Fruit fly (Drosophila melanogaster) whole organism, prepupa: ENCODE results near the gene CG14282.

ENCODE experiments used
- Blimp-1 ChIP-seq: fragments of 200-800 bp; sonication (Bioruptor generic); optimal IDR thresholded peaks from 3 replicates; lab custom pipeline; 2017; ENCODE audit warnings: missing biosample characterization, missing genetic modification characterization, mild to moderate bottlenecking, moderate library complexity, missing genetic modification reagents
- CG10631 ChIP-seq: fragments of 200-800 bp; sonication (Bioruptor generic); optimal IDR thresholded peaks from 2 replicates; lab custom pipeline; 2016; ENCODE audit warnings: missing biosample characterization, missing genetic modification characterization
- CG10669 ChIP-seq: fragments of 200-800 bp; sonication (Bioruptor generic); optimal IDR thresholded peaks from 3 replicates; lab custom pipeline; 2018; ENCODE audit warnings: missing biosample characterization, mild to moderate bottlenecking, missing genetic modification characterization, moderate library complexity
- CG11762 ChIP-seq: fragments of 200-800 bp; sonication (Bioruptor generic); optimal IDR thresholded peaks from 3 replicates; lab custom pipeline; 2016; ENCODE audit warnings: missing biosample characterization, missing genetic modification characterization; ENCODE audit not compliant: insufficient read depth
- CG15336 ChIP-seq: fragments of 200-800 bp; sonication (Bioruptor generic); IDR thresholded peaks from 2 replicates; pipeline ENCODE4 v1.3.6; 2022; ENCODE audit warnings: missing biosample characterization, missing genetic modification characterization
- CG1621 ChIP-seq: fragments of 200-800 bp; sonication (Bioruptor generic); optimal IDR thresholded peaks from 3 replicates; lab custom pipeline; 2018; ENCODE audit warnings: missing biosample characterization, mild to moderate bottlenecking, missing genetic modification characterization
- CG16779 ChIP-seq: fragments of 200-800 bp; sonication (Bioruptor generic); optimal IDR thresholded peaks from 3 replicates; lab custom pipeline; 2017; ENCODE audit warnings: missing biosample characterization, mild to moderate bottlenecking, missing genetic modification characterization
- CG3032 ChIP-seq: fragments of 200-800 bp; optimal IDR thresholded peaks from 2 replicates; lab custom pipeline; 2019; ENCODE audit warnings: missing biosample characterization, mild to moderate bottlenecking, missing genetic modification characterization, moderate library complexity
- CG31627 ChIP-seq: fragments of 200-800 bp; sonication (Bioruptor generic); optimal IDR thresholded peaks from 3 replicates; lab custom pipeline; 2016; ENCODE audit warnings: missing biosample characterization, missing genetic modification characterization
- CG34406 ChIP-seq: fragments of 200-800 bp; sonication (Bioruptor generic); optimal IDR thresholded peaks from 3 replicates; lab custom pipeline; 2016; ENCODE audit warnings: missing biosample characterization, missing genetic modification characterization
- CG3919 ChIP-seq: fragments of 200-800 bp; sonication (Bioruptor generic); optimal IDR thresholded peaks from 3 replicates; lab custom pipeline; 2016; ENCODE audit warnings: missing biosample characterization, missing genetic modification characterization
- CG4318 ChIP-seq: fragments of 200-800 bp; sonication (Bioruptor generic); optimal IDR thresholded peaks from 3 replicates; lab custom pipeline; 2017; ENCODE audit warnings: missing biosample characterization, mild to moderate bottlenecking, missing genetic modification characterization
- CG6163 ChIP-seq: fragments of 200-800 bp; sonication (Bioruptor generic); IDR thresholded peaks from 3 replicates; pipeline ENCODE4 v1.3.6; 2022; ENCODE audit warnings: missing biosample characterization, missing genetic modification characterization
- CG6276 ChIP-seq: fragments of 200-800 bp; sonication (Bioruptor generic); optimal IDR thresholded peaks from 2 replicates; lab custom pipeline; 2017; ENCODE audit warnings: missing biosample characterization, mild to moderate bottlenecking, missing genetic modification characterization
- CG6792 ChIP-seq: fragments of 200-800 bp; sonication (Bioruptor generic); optimal IDR thresholded peaks from 3 replicates; lab custom pipeline; 2016; ENCODE audit warnings: missing biosample characterization, missing genetic modification characterization
- CG7368 ChIP-seq: fragments of 200-800 bp; sonication (Bioruptor generic); optimal IDR thresholded peaks from 3 replicates; lab custom pipeline; 2016; ENCODE audit warnings: missing biosample characterization, missing genetic modification characterization
- CG8119 ChIP-seq: fragments of 200-800 bp; sonication (Bioruptor generic); IDR thresholded peaks from 3 replicates; pipeline ENCODE4 v1.3.6; 2022; ENCODE audit warnings: missing biosample characterization, missing genetic modification characterization
- CG8632 ChIP-seq: fragments of 200-800 bp; sonication (Bioruptor generic); optimal IDR thresholded peaks from 3 replicates; lab custom pipeline; 2016; ENCODE audit warnings: missing biosample characterization, missing genetic modification characterization
- CG9139 ChIP-seq: fragments of 200-800 bp; sonication (Bioruptor generic); optimal IDR thresholded peaks from 3 replicates; lab custom pipeline; 2017; ENCODE audit warnings: missing biosample characterization, mild to moderate bottlenecking, missing genetic modification characterization
- Eip75B ChIP-seq: fragments of 200-800 bp; sonication (Bioruptor generic); optimal IDR thresholded peaks from 3 replicates; lab custom pipeline; 2016; ENCODE audit warnings: missing biosample characterization, missing genetic modification characterization
- Eip78C ChIP-seq: fragments of 200-800 bp; sonication (Bioruptor generic); peaks from one replicate; lab custom pipeline; 2016; ENCODE audit warnings: missing biosample characterization, missing genetic modification characterization
- Eip93F ChIP-seq: fragments of 200-800 bp; sonication (Bioruptor generic); optimal IDR thresholded peaks from 2 replicates; lab custom pipeline; 2016; ENCODE audit warnings: missing biosample characterization, mild to moderate bottlenecking, missing genetic modification characterization
- Ets21C ChIP-seq: fragments of 200-800 bp; sonication (Bioruptor generic); optimal IDR thresholded peaks from 3 replicates; lab custom pipeline; 2016; ENCODE audit warnings: missing biosample characterization, missing genetic modification characterization
- Ets96B ChIP-seq: fragments of 200-800 bp; optimal IDR thresholded peaks from 2 replicates; lab custom pipeline; 2019; ENCODE audit warnings: missing biosample characterization, mild to moderate bottlenecking, missing genetic modification characterization, moderate library complexity
- Gug ChIP-seq: fragments of 200-800 bp; sonication (Bioruptor generic); IDR thresholded peaks from 2 replicates; pipeline ENCODE4 v1.3.6; 2022; ENCODE audit warnings: missing biosample characterization, missing genetic modification characterization
- Hr38 ChIP-seq: sonication (Bioruptor generic); optimal IDR thresholded peaks from 2 replicates; lab custom pipeline; 2016; ENCODE audit warnings: missing biosample characterization, missing genetic modification characterization
- Hr39 ChIP-seq: fragments of 200-800 bp; sonication (Bioruptor generic); optimal IDR thresholded peaks from 2 replicates; lab custom pipeline; 2016; ENCODE audit warnings: missing biosample characterization, missing genetic modification characterization
- Hr4 ChIP-seq: fragments of 200-800 bp; sonication (Bioruptor generic); optimal IDR thresholded peaks from 3 replicates; lab custom pipeline; 2016; ENCODE audit warnings: missing biosample characterization, missing genetic modification characterization
- Lpt ChIP-seq: fragments of 200-800 bp; sonication (Bioruptor generic); optimal IDR thresholded peaks from 3 replicates; lab custom pipeline; 2016; ENCODE audit warnings: missing biosample characterization, missing genetic modification characterization
- Met ChIP-seq: fragments of 200-800 bp; sonication (Bioruptor generic); optimal IDR thresholded peaks from 3 replicates; lab custom pipeline; 2016; ENCODE audit warnings: missing biosample characterization, missing genetic modification characterization
- OdsH ChIP-seq: fragments of 200-800 bp; sonication (Bioruptor generic); optimal IDR thresholded peaks from 3 replicates; lab custom pipeline; 2016; ENCODE audit warnings: missing biosample characterization, missing genetic modification characterization
- Smox ChIP-seq: fragments of 200-800 bp; sonication (Bioruptor generic); optimal IDR thresholded peaks from 3 replicates; lab custom pipeline; 2016; ENCODE audit warnings: missing biosample characterization, missing genetic modification characterization
- Sox102F ChIP-seq: fragments of 200-800 bp; sonication (Bioruptor generic); optimal IDR thresholded peaks from 2 replicates; lab custom pipeline; 2016; ENCODE audit warnings: missing biosample characterization, mild to moderate bottlenecking, missing genetic modification characterization
- Sox14 ChIP-seq: fragments of 200-800 bp; sonication (Bioruptor generic); optimal IDR thresholded peaks from 3 replicates; lab custom pipeline; 2016; ENCODE audit warnings: missing biosample characterization, missing genetic modification characterization
- Sox15 ChIP-seq: fragments of 200-800 bp; sonication (Bioruptor generic); optimal IDR thresholded peaks from 3 replicates; lab custom pipeline; 2016; ENCODE audit warnings: missing biosample characterization, missing genetic modification characterization
- achi ChIP-seq: fragments of 200-800 bp; sonication (Bioruptor generic); optimal IDR thresholded peaks from 3 replicates; lab custom pipeline; 2016; ENCODE audit warnings: missing biosample characterization, missing genetic modification characterization
- acj6 ChIP-seq: fragments of 200-800 bp; sonication (Bioruptor generic); optimal IDR thresholded peaks from 3 replicates; lab custom pipeline; 2016; ENCODE audit warnings: missing biosample characterization, missing genetic modification characterization
- cyc ChIP-seq: fragments of 200-800 bp; sonication (Bioruptor generic); optimal IDR thresholded peaks from 3 replicates; lab custom pipeline; 2016; ENCODE audit warnings: missing biosample characterization, missing genetic modification characterization
- dac ChIP-seq: fragments of 200-800 bp; sonication (Bioruptor generic); optimal IDR thresholded peaks from 2 replicates; lab custom pipeline; 2017; ENCODE audit warnings: missing biosample characterization, mild to moderate bottlenecking, missing genetic modification characterization
- dsx ChIP-seq: fragments of 200-800 bp; optimal IDR thresholded peaks from 3 replicates; lab custom pipeline; 2019; ENCODE audit warnings: missing biosample characterization, mild to moderate bottlenecking, missing genetic modification characterization, moderate library complexity; ENCODE audit not compliant: poor library complexity, severe bottlenecking
- eg ChIP-seq: fragments of 200-800 bp; sonication (Bioruptor generic); IDR thresholded peaks from 3 replicates; pipeline ENCODE4 v1.3.6; 2022; ENCODE audit warnings: missing biosample characterization, missing genetic modification characterization
- esn ChIP-seq: fragments of 200-800 bp; sonication (Bioruptor generic); optimal IDR thresholded peaks from 2 replicates; lab custom pipeline; 2016; ENCODE audit warnings: missing biosample characterization, mild to moderate bottlenecking, missing genetic modification characterization, moderate library complexity
- fd59A ChIP-seq: fragments of 200-800 bp; sonication (Bioruptor generic); optimal IDR thresholded peaks from 2 replicates; lab custom pipeline; 2017; ENCODE audit warnings: missing biosample characterization, mild to moderate bottlenecking, missing genetic modification characterization, missing genetic modification reagents
- fkh ChIP-seq: fragments of 200-800 bp; sonication (Bioruptor generic); optimal IDR thresholded peaks from 3 replicates; lab custom pipeline; 2017; ENCODE audit warnings: missing biosample characterization, mild to moderate bottlenecking, missing genetic modification characterization, moderate library complexity
- lz ChIP-seq: fragments of 200-800 bp; sonication (Bioruptor generic); optimal IDR thresholded peaks from 3 replicates; lab custom pipeline; 2016; ENCODE audit warnings: missing biosample characterization, missing genetic modification characterization
- net ChIP-seq: fragments of 200-800 bp; sonication (Bioruptor generic); optimal IDR thresholded peaks from 3 replicates; lab custom pipeline; 2016; ENCODE audit warnings: missing biosample characterization, missing genetic modification characterization
- pdm3 ChIP-seq: fragments of 200-800 bp; sonication (Bioruptor generic); optimal IDR thresholded peaks from 3 replicates; lab custom pipeline; 2016; ENCODE audit warnings: missing biosample characterization, missing genetic modification characterization
- ss ChIP-seq, 2 experiments: fragments of 200-800 bp; sonication (Bioruptor generic); optimal IDR thresholded peaks; 2 replicates in 1 of 2; 3 replicates in 1 of 2; lab custom pipeline; 2017 to 2018; ENCODE audit warnings: mild to moderate bottlenecking in 2 of 2, missing biosample characterization in 2 of 2, missing genetic modification characterization in 2 of 2, moderate library complexity in 1 of 2
- svp ChIP-seq: fragments of 200-800 bp; sonication (Bioruptor generic); peaks from one replicate; lab custom pipeline; 2016; ENCODE audit warnings: missing biosample characterization, missing genetic modification characterization
- topi ChIP-seq: fragments of 200-800 bp; sonication (Bioruptor generic); optimal IDR thresholded peaks from 3 replicates; lab custom pipeline; 2016; ENCODE audit warnings: missing biosample characterization, missing genetic modification characterization
- vri ChIP-seq: fragments of 200-800 bp; sonication (Bioruptor generic); optimal IDR thresholded peaks from 3 replicates; lab custom pipeline; 2016; ENCODE audit warnings: missing biosample characterization, mild to moderate bottlenecking, missing genetic modification characterization

The CG14282 gene

dm6 chr3R:19180263-19180893, 3.6 kb downstream of the CG14282 start, which contains the start of the genes CG5555 and myd:
Gene CG5555 (minus strand): TSS chr3R:19180538.
Gene myd (plus strand): TSS chr3R:19180659.
- TF ChIP-seq Hr39 (GFP tag; lab: Kevin White, UChicago), result peak; percentile 62
- TF ChIP-seq CG8632 (GFP tag; lab: Kevin White, UChicago), result peak; percentile 54
- no peak for TF ChIP-seq CG16779
- peak; percentile 46 for TF ChIP-seq Ets96B
- TF ChIP-seq acj6, result peak; percentile 53
- no peak for TF ChIP-seq dac
- TF ChIP-seq ss (GFP tag; optimal IDR thresholded peaks at IDR 0.05; lab: Kevin White, UChicago), result peak; percentile 29 to 54
- TF ChIP-seq dsx, result peak; percentile 23
- peak; percentile 97 for TF ChIP-seq vri (GFP tag; lab: Kevin White, UChicago)
- peak; percentile 68 for TF ChIP-seq Eip75B (GFP tag; lab: Kevin White, UChicago)
- peak; percentile 88 for TF ChIP-seq Eip78C (GFP tag; lab: Kevin White, UChicago)
- peak; percentile 79 for TF ChIP-seq svp (GFP tag; lab: Kevin White, UChicago)
- TF ChIP-seq fkh (GFP tag; lab: Kevin White, UChicago), result peak; percentile 9
- peak; percentile 11 for TF ChIP-seq fd59A (GFP tag; lab: Kevin White, UChicago)
- TF ChIP-seq Eip93F, result peak; percentile 16
- TF ChIP-seq CG7368 (GFP tag; lab: Kevin White, UChicago), result peak; percentile 20
- peak; percentile 74 for TF ChIP-seq CG15336
- peak; percentile 70 for TF ChIP-seq CG34406
- no peak; the same call in none of the 3 replicates for TF ChIP-seq eg (GFP tag; lab: Robert Waterston, UW)
- peak; percentile 74 for TF ChIP-seq esn (GFP tag; lab: Kevin White, UChicago)
- TF ChIP-seq CG11762, result no peak
- TF ChIP-seq CG6792, result peak; percentile 51
- peak; percentile 55 for TF ChIP-seq CG31627
- peak; percentile 75 for TF ChIP-seq pdm3 (GFP tag; lab: Kevin White, UChicago)
- peak; percentile 39 for TF ChIP-seq cyc
- TF ChIP-seq Hr4 (GFP tag; lab: Kevin White, UChicago), result peak; percentile 73
- TF ChIP-seq Sox14 (GFP tag; lab: Kevin White, UChicago), result peak; percentile 76
- TF ChIP-seq Gug (GFP tag; lab: Robert Waterston, UW), result no peak
- TF ChIP-seq CG6163 (GFP tag; lab: Robert Waterston, UW), result peak; percentile 59
- TF ChIP-seq achi (GFP tag; lab: Kevin White, UChicago), result peak; percentile 58
- peak; percentile 45 for TF ChIP-seq Ets21C (GFP tag; lab: Kevin White, UChicago)
- peak; percentile 89 for TF ChIP-seq Blimp-1 (GFP tag; lab: Kevin White, UChicago)
- TF ChIP-seq Met (GFP tag; lab: Kevin White, UChicago), result peak; percentile 62
- TF ChIP-seq topi (GFP tag; lab: Kevin White, UChicago), result peak; percentile 57
- peak; percentile 33 for TF ChIP-seq CG1621 (tag; lab: Kevin White, UChicago)
- TF ChIP-seq Hr38 (GFP tag; lab: Kevin White, UChicago), result no peak
- peak; percentile 34 for TF ChIP-seq net
- TF ChIP-seq CG3032, result peak; percentile 48
- TF ChIP-seq CG9139 (GFP tag; lab: Kevin White, UChicago), result peak; percentile 28
- TF ChIP-seq CG10631 (GFP tag; lab: Kevin White, UChicago), result no peak
- TF ChIP-seq Smox (GFP tag; lab: Kevin White, UChicago), result no peak
- no peak for TF ChIP-seq CG6276 (GFP tag; lab: Kevin White, UChicago)
- TF ChIP-seq OdsH (GFP tag; lab: Kevin White, UChicago), result peak; percentile 70
- TF ChIP-seq Sox102F, result peak; percentile 68
- peak; percentile 66 for TF ChIP-seq lz (GFP tag; lab: Kevin White, UChicago)
- TF ChIP-seq CG3919 (GFP tag; lab: Kevin White, UChicago), result peak; percentile 16
- no peak for TF ChIP-seq Sox15 (GFP tag; lab: Kevin White, UChicago)
- TF ChIP-seq Lpt (GFP tag; lab: Kevin White, UChicago), result peak; percentile 17
- TF ChIP-seq CG10669 (GFP tag; lab: Kevin White, UChicago), result no peak
- peak; percentile 2 for TF ChIP-seq CG4318 (GFP tag; lab: Kevin White, UChicago)
- TF ChIP-seq CG8119 (GFP tag; lab: Robert Waterston, UW), result no peak; the same call in 1 of the 3 replicates
